Fruit fly (Drosophila melanogaster) whole organism: ENCODE results near the gene Blos2.

Source experiments
- CG8478 ChIP-seq: fragments of >200 bp; optimal IDR thresholded peaks from 2 replicates; lab custom pipeline; 2018; ENCODE audit warnings: inconsistent platforms
- pan ChIP-seq: fragments of >200 bp; optimal IDR thresholded peaks from 2 replicates; lab custom pipeline; 2017
- psq ChIP-seq: fragments of >200 bp; optimal IDR thresholded peaks from 2 replicates; lab custom pipeline; 2017
- usp ChIP-seq: fragments of >200 bp; optimal IDR thresholded peaks from 2 replicates; lab custom pipeline; 2017; ENCODE audit warnings: missing biosample characterization, missing genetic modification characterization, mixed read lengths

DNA sequence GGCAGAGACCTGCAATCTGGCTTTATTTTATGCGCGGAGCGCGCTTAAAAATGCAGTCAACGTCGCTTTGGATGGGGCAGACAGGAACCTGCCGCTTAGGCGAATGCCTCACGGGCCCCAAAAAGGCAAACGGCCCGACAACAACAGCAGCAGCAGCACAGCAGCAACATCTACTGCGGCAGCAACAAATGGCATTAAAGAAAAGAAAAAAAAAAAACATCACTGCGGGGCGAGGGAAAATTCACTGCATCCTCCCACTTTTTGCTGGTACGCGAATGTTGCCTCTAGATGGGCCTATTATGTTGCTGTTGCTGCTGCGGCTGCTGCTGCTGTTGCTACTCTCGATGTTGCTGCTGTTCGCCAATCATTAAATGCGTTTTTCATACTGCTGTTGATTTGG, 39.4 kb upstream of the Blos2 start:
- TF ChIP-seq CG8478 (no peak), usp (no peak), pan (lab: Kevin White, UChicago) (no peak), psq (lab: Kevin White, UChicago) (no peak)
